Worm (Caenorhabditis elegans) whole organism, L4 larva: ENCODE data around the gene ttr-48.

ENCODE experiments used
- daf-8 ChIP-seq: fragments of 200-800 bp; sonication (Bioruptor generic); IDR thresholded peaks from 2 replicates; pipeline ENCODE4 v1.3.6; 2022; ENCODE audit warnings: missing genetic modification characterization, missing compliant biosample characterization
- egl-43 ChIP-seq: fragments of 200-800 bp; sonication (Bioruptor generic); IDR thresholded peaks from 2 replicates; pipeline ENCODE4 v1.3.6; 2022; ENCODE audit warnings: missing genetic modification reagents, missing genetic modification characterization, missing compliant biosample characterization
- lin-39 ChIP-seq: fragments of 150-350 bp; optimal IDR thresholded peaks from 2 replicates; lab custom pipeline; 2014; ENCODE audit warnings: missing biosample characterization, missing genetic modification reagents, missing genetic modification characterization
- nhr-25 ChIP-seq: sonication (generic microtip); optimal IDR thresholded peaks from 2 replicates; lab custom pipeline; 2017; ENCODE audit warnings: missing genetic modification characterization, mild to moderate bottlenecking, missing compliant biosample characterization, antibody characterized with exemption, moderate library complexity, borderline replicate concordance; ENCODE audit not compliant: insufficient read depth
- spr-3 ChIP-seq: fragments of 200-800 bp; sonication (Bioruptor generic); optimal IDR thresholded peaks from 2 replicates; lab custom pipeline; 2018; ENCODE audit warnings: mild to moderate bottlenecking, missing genetic modification characterization, missing compliant biosample characterization
- tra-1 ChIP-seq: fragments of 200-800 bp; sonication (Bioruptor generic); IDR thresholded peaks from 2 replicates; pipeline ENCODE4 v1.3.6; 2022; ENCODE audit warnings: missing genetic modification reagents, missing genetic modification characterization, missing compliant biosample characterization
- zip-11 ChIP-seq: fragments of 200-800 bp; sonication (Bioruptor generic); IDR thresholded peaks from 2 replicates; pipeline ENCODE4 v1.3.6; 2022; ENCODE audit warnings: missing genetic modification characterization, missing compliant biosample characterization

ce11 chrX:3827311-3827710, 14.9 kb downstream of the ttr-48 start:
- TF ChIP-seq spr-3 (no peak), lin-39 (no peak), nhr-25 (tag; lab: Kevin White, UChicago) (no peak), daf-8 (GFP tag; lab: Robert Waterston, UW) (no peak), egl-43 (GFP tag; lab: Robert Waterston, UW) (no peak), zip-11 (GFP tag; lab: Robert Waterston, UW) (no peak), tra-1 (no peak)
